Fruit fly (Drosophila melanogaster) whole organism, adult: ENCODE data around the gene CG31917.

Experiments used
- CG1620 ChIP-seq: fragments of 200-800 bp; sonication (Bioruptor generic); optimal IDR thresholded peaks from 2 replicates; lab custom pipeline; 2016; ENCODE audit warnings: missing biosample characterization, missing genetic modification characterization
- Crg-1 ChIP-seq: fragments of 200-800 bp; sonication (Bioruptor generic); optimal IDR thresholded peaks from 2 replicates; lab custom pipeline; 2016; ENCODE audit warnings: missing biosample characterization, missing genetic modification characterization
- Hr96 ChIP-seq: fragments of 200-800 bp; sonication (Bioruptor generic); optimal IDR thresholded peaks from 2 replicates; lab custom pipeline; 2016; ENCODE audit warnings: missing biosample characterization, missing genetic modification characterization
- Mnt ChIP-seq: fragments of 200-800 bp; sonication (Bioruptor generic); optimal IDR thresholded peaks from 2 replicates; lab custom pipeline; 2016; ENCODE audit warnings: missing biosample characterization, mild to moderate bottlenecking, missing genetic modification characterization
- cic ChIP-seq: fragments of 200-800 bp; sonication (Bioruptor generic); optimal IDR thresholded peaks from 2 replicates; lab custom pipeline; 2017; ENCODE audit warnings: missing biosample characterization, mild to moderate bottlenecking, missing genetic modification characterization, moderate library complexity
- ovo ChIP-seq: fragments of 200-800 bp; sonication (Bioruptor generic); optimal IDR thresholded peaks from 2 replicates; lab custom pipeline; 2016; ENCODE audit warnings: missing biosample characterization, missing genetic modification characterization
- pad ChIP-seq: fragments of 200-800 bp; sonication (Bioruptor generic); optimal IDR thresholded peaks from 3 replicates; lab custom pipeline; 2017; ENCODE audit warnings: missing biosample characterization, missing genetic modification characterization, mild to moderate bottlenecking, moderate library complexity, missing genetic modification reagents

- TF ChIP-seq cic (GFP tag; lab: Kevin White, UChicago) (no peak), ovo (GFP tag; lab: Kevin White, UChicago) (no peak), Hr96 (GFP tag; lab: Kevin White, UChicago) (no peak), pad (GFP tag; lab: Kevin White, UChicago) (no peak), Crg-1 (no peak), CG1620 (GFP tag; lab: Kevin White, UChicago) (no peak), Mnt (GFP tag; lab: Kevin White, UChicago) (no peak)
Observed at dm6 chr2L:5052994-5053393, 42.4 kb upstream of the CG31917 start, which contains the start of gene eIF3h.
